Fruit fly (Drosophila melanogaster): ENCODE results near the gene yellow-k.

yellow-k gene

dm6 chr3L:15532368-15533030 lies 12.1 kb downstream of the yellow-k start (continued):
- TF ChIP-seq CG6175 (GFP tag; IDR thresholded peaks at IDR 0.05) (0 out of 3 replicates have a peak, but pooled peaks have one; percentile 56), Sox102F (GFP tag; optimal IDR thresholded peaks at IDR 0.05) (peak; percentile 26), onecut (GFP tag; IDR thresholded peaks at IDR 0.05) (peak; percentile 23; the same call in 1 of the 2 replicates), CG8765 (GFP tag; IDR thresholded peaks at IDR 0.05) (peak; percentile 35; the same call in 1 of the 2 replicates), CG7786 (GFP tag; optimal IDR thresholded peaks at IDR 0.05) (peak; percentile 15), tio (GFP tag; optimal IDR thresholded peaks at IDR 0.05) (peak; percentile 46), CG13775 (GFP tag; optimal IDR thresholded peaks at IDR 0.05) (no peak), CG18476 (GFP tag; optimal IDR thresholded peaks at IDR 0.05) (peak; percentile 23), Adf1 (GFP tag; IDR thresholded peaks at IDR 0.05) (peak; percentile 76), gsb-n (tag; optimal IDR thresholded peaks at IDR 0.05) (peak; percentile 73), dmrt99B (tag; optimal IDR thresholded peaks at IDR 0.05) (peak; percentile 63), Elba2 (GFP tag; optimal IDR thresholded peaks at IDR 0.05) (no peak), CG10267 (tag; optimal IDR thresholded peaks at IDR 0.05) (peak; percentile 46), CG14441 (GFP tag; IDR thresholded peaks at IDR 0.05) (peak; percentile 63), CoRest (tag; optimal IDR thresholded peaks at IDR 0.05) (peak; percentile 17), ems (GFP tag; optimal IDR thresholded peaks at IDR 0.05) (no peak), cwo (GFP tag; optimal IDR thresholded peaks at IDR 0.05) (peak; percentile 34), ase (GFP tag; IDR thresholded peaks at IDR 0.05) (0 out of 3 replicates have a peak, but pooled peaks have one; percentile 26), lab (GFP tag; optimal IDR thresholded peaks at IDR 0.05) (peak; percentile 39), ind (GFP tag; optimal IDR thresholded peaks at IDR 0.05) (peak; percentile 52), CG10959 (GFP tag; IDR thresholded peaks at IDR 0.05) (peak; percentile 24; the same call in 1 of the 2 replicates), Myb (GFP tag; optimal IDR thresholded peaks at IDR 0.05) (peak; percentile 14), zfh1 (GFP tag; IDR thresholded peaks at IDR 0.05) (peak; percentile 45; the same call in 1 of the 3 replicates), Deaf1 (tag; optimal IDR thresholded peaks at IDR 0.05) (peak; percentile 69), CG8290 (GFP tag; optimal IDR thresholded peaks at IDR 0.05) (no peak), CG8290 (tag; optimal IDR thresholded peaks at IDR 0.05) (peak in 1 of 2 experiments; percentile 26), Rx (GFP tag; IDR thresholded peaks at IDR 0.05) (peak; percentile 46), CG8924 (tag; optimal IDR thresholded peaks at IDR 0.05) (peak; percentile 17), Chrac-16 (GFP tag; optimal IDR thresholded peaks at IDR 0.05) (peak; percentile 1), vnd (GFP tag; IDR thresholded peaks at IDR 0.05; ENCODE audit: partially characterized antibody) (no peak), CG6654 (GFP tag; optimal IDR thresholded peaks at IDR 0.05) (peak; percentile 1), CG34422 (GFP tag; IDR thresholded peaks at IDR 0.05) (peak; percentile 16; the same call in 1 of the 3 replicates), slou (GFP tag; optimal IDR thresholded peaks at IDR 0.05) (no peak), CG10147 (GFP tag; optimal IDR thresholded peaks at IDR 0.05) (peak; percentile 32), rib (GFP tag; IDR thresholded peaks at IDR 0.05) (0 out of 2 replicates have a peak, but pooled peaks have one; percentile 58), CG17829 (tag; optimal IDR thresholded peaks at IDR 0.05) (peak; percentile 14), CG10654 (GFP tag; optimal IDR thresholded peaks at IDR 0.05) (peak; percentile 15), Oli (tag; optimal IDR thresholded peaks at IDR 0.05) (peak; percentile 25), trem (tag; optimal IDR thresholded peaks at IDR 0.05) (peak; percentile 43), pan (optimal IDR thresholded peaks at IDR 0.05) (no peak), pan (GFP tag; optimal IDR thresholded peaks at IDR 0.05 in 1 of 2, IDR thresholded peaks at IDR 0.05 in 1 of 2) (peak in 1 of 2 experiments; percentile 72), CG30403 (GFP tag; optimal IDR thresholded peaks at IDR 0.05) (peak; percentile 32), CG2678 (tag; optimal IDR thresholded peaks at IDR 0.05) (peak; percentile 67), lmd (GFP tag; IDR thresholded peaks at IDR 0.05) (peak; percentile 58), H2.0 (GFP tag; IDR thresholded peaks at IDR 0.05) (peak; percentile 55; the same call in 1 of the 2 replicates), CG14014 (GFP tag; IDR thresholded peaks at IDR 0.05) (peak; percentile 59; the same call in 1 of the 2 replicates), gem (tag; optimal IDR thresholded peaks at IDR 0.05) (peak; percentile 39), Taf1 (GFP tag; IDR thresholded peaks at IDR 0.05) (no peak), wdn (GFP tag; IDR thresholded peaks at IDR 0.05) (0 out of 2 replicates have a peak, but pooled peaks have one; percentile 5), CG1024 (GFP tag; IDR thresholded peaks at IDR 0.05) (peak; percentile 29; the same call in 1 of the 2 replicates)

Measured in whole organism, embryonic.